Worm (Caenorhabditis elegans) whole organism, early embryonic: ENCODE measurements around the gene srd-47.

Experiments
- B0310.2 ChIP-seq: sonication (generic microtip); optimal IDR thresholded peaks from 2 replicates; lab custom pipeline; 2016; ENCODE audit warnings: mild to moderate bottlenecking, missing genetic modification characterization, missing compliant biosample characterization
- F13C5.2 ChIP-seq: sonication (generic microtip); optimal IDR thresholded peaks from 2 replicates; lab custom pipeline; 2017; ENCODE audit warnings: mild to moderate bottlenecking, missing genetic modification characterization, inconsistent platforms, missing compliant biosample characterization
- aly-1 ChIP-seq: sonication (generic microtip); optimal IDR thresholded peaks from 2 replicates; lab custom pipeline; 2016; ENCODE audit warnings: missing genetic modification characterization, missing compliant biosample characterization
- ama-1 ChIP-seq: fragments of 150-350 bp; optimal IDR thresholded peaks from 2 replicates; lab custom pipeline; 2014
- ceh-13 ChIP-seq: fragments of 200-800 bp; sonication (Bioruptor generic); optimal IDR thresholded peaks from 2 replicates; lab custom pipeline; 2018; ENCODE audit warnings: mild to moderate bottlenecking, missing genetic modification characterization, missing compliant biosample characterization
- ceh-36 ChIP-seq: sonication (generic microtip); optimal IDR thresholded peaks from 2 replicates; lab custom pipeline; 2016; ENCODE audit warnings: missing genetic modification characterization, inconsistent platforms, missing compliant biosample characterization
- ets-7 ChIP-seq: sonication (generic microtip); optimal IDR thresholded peaks from 2 replicates; lab custom pipeline; 2016; ENCODE audit warnings: missing genotype, missing genetic modification characterization, missing compliant biosample characterization
- flt-1 ChIP-seq: fragments of 200-800 bp; sonication (Bioruptor generic); IDR thresholded peaks from 2 replicates; pipeline ENCODE4 v1.3.6; 2022; ENCODE audit warnings: missing genetic modification characterization, missing compliant biosample characterization
- hmbx-1 ChIP-seq: sonication (generic microtip); optimal IDR thresholded peaks from 2 replicates; lab custom pipeline; 2016; ENCODE audit warnings: mild to moderate bottlenecking, missing genetic modification characterization, missing compliant biosample characterization
- hmg-4 ChIP-seq: fragments of 200-800 bp; sonication (Bioruptor generic); optimal IDR thresholded peaks from 2 replicates; lab custom pipeline; 2018; ENCODE audit warnings: mild to moderate bottlenecking, missing genetic modification characterization, missing compliant biosample characterization
- hnd-1 ChIP-seq: sonication (generic microtip); optimal IDR thresholded peaks from 2 replicates; lab custom pipeline; 2016; ENCODE audit warnings: missing genetic modification characterization, missing compliant biosample characterization
- pes-1 ChIP-seq: fragments of 200-800 bp; sonication (Bioruptor generic); IDR thresholded peaks from 2 replicates; pipeline ENCODE4 v1.3.6; 2022; ENCODE audit warnings: missing genetic modification reagents, missing genetic modification characterization, missing compliant biosample characterization
- scrt-1 ChIP-seq: fragments of 200-800 bp; sonication (Bioruptor generic); IDR thresholded peaks from 2 replicates; pipeline ENCODE4 v1.3.6; 2022; ENCODE audit warnings: missing genetic modification characterization, missing compliant biosample characterization
- sea-1 ChIP-seq: fragments of 200-800 bp; sonication (Bioruptor generic); conservative IDR thresholded peaks from 2 replicates; pipeline ENCODE4 v1.3.6; 2022; ENCODE audit warnings: missing genetic modification characterization, missing compliant biosample characterization
- tbx-11 ChIP-seq: fragments of 200-800 bp; sonication (Bioruptor generic); IDR thresholded peaks from 2 replicates; pipeline ENCODE4 v1.3.6; 2022; ENCODE audit warnings: missing genetic modification characterization, missing compliant biosample characterization
- tbx-37 ChIP-seq: fragments of 200-800 bp; sonication (Bioruptor generic); conservative IDR thresholded peaks from 2 replicates; pipeline ENCODE4 v1.3.6; 2022; ENCODE audit warnings: missing genetic modification reagents, missing genetic modification characterization, missing compliant biosample characterization
- tra-4 ChIP-seq: sonication (generic microtip); optimal IDR thresholded peaks from 2 replicates; lab custom pipeline; 2017; ENCODE audit warnings: missing genetic modification characterization, missing compliant biosample characterization

The srd-47 gene

ce11 chrX:12352872-12353271 is 19.4 kb downstream of the srd-47 start, which contains the start of gene F42F12.4:
Gene F42F12.4, minus strand, starts transcription at chrX:12352947.
- TF ChIP-seq tbx-37 (GFP tag; lab: Robert Waterston, UW) (no peak), ets-7 (tag; lab: Kevin White, UChicago) (no peak), hnd-1 (tag; lab: Kevin White, UChicago) (no peak), aly-1 (tag; lab: Kevin White, UChicago) (no peak), flt-1 (GFP tag; lab: Robert Waterston, UW) (no peak), pes-1 (GFP tag; lab: Robert Waterston, UW) (no peak), tra-4 (tag; lab: Kevin White, UChicago) (no peak), ceh-36 (no peak), F13C5.2 (tag; lab: Kevin White, UChicago) (no peak), scrt-1 (GFP tag; lab: Robert Waterston, UW) (no peak), B0310.2 (no peak), ceh-13 (GFP tag; lab: Kevin White, UChicago) (no peak), sea-1 (no peak), tbx-11 (GFP tag; lab: Robert Waterston, UW) (no peak), ama-1 (lab: Kevin White, UChicago) (no peak)

ce11 chrX:12356581-12356980 is 23.1 kb downstream of the srd-47 start, which contains the start of gene nspc-12:
Gene nspc-12, minus strand, starts transcription at chrX:12356681.
- TF ChIP-seq ets-7 (tag; lab: Kevin White, UChicago): no peak
- TF ChIP-seq hmg-4 (GFP tag; lab: Kevin White, UChicago): no peak
- no peak for TF ChIP-seq tbx-37 (GFP tag; lab: Robert Waterston, UW)
- no peak for TF ChIP-seq tbx-11 (GFP tag; lab: Robert Waterston, UW)
- TF ChIP-seq pes-1 (GFP tag; lab: Robert Waterston, UW): no peak
- TF ChIP-seq B0310.2: no peak
- no peak for TF ChIP-seq aly-1 (tag; lab: Kevin White, UChicago)
- no peak for TF ChIP-seq F13C5.2 (tag; lab: Kevin White, UChicago)

ce11 chrX:12357127-12357526 is 23.7 kb downstream of the srd-47 start, which contains the start of gene nspc-13:
Gene nspc-13, plus strand, starts transcription at chrX:12357427.
- no peak for TF ChIP-seq ceh-13 (GFP tag; lab: Kevin White, UChicago)
- no peak for TF ChIP-seq hmg-4 (GFP tag; lab: Kevin White, UChicago)
- TF ChIP-seq ceh-36: no peak

ce11 chrX:12358957-12359356 is 25.5 kb downstream of the srd-47 start, which contains the start of gene nspc-14:
Gene nspc-14, minus strand, starts transcription at chrX:12359057.
- TF ChIP-seq B0310.2 (no peak), ama-1 (lab: Kevin White, UChicago) (no peak), aly-1 (tag; lab: Kevin White, UChicago) (no peak), tra-4 (tag; lab: Kevin White, UChicago) (no peak), ceh-36 (no peak), pes-1 (GFP tag; lab: Robert Waterston, UW) (no peak), tbx-11 (GFP tag; lab: Robert Waterston, UW) (no peak), hnd-1 (tag; lab: Kevin White, UChicago) (no peak), hmbx-1 (tag; lab: Kevin White, UChicago) (no peak), F13C5.2 (tag; lab: Kevin White, UChicago) (no peak), ceh-13 (GFP tag; lab: Kevin White, UChicago) (no peak), tbx-37 (GFP tag; lab: Robert Waterston, UW) (no peak), hmg-4 (GFP tag; lab: Kevin White, UChicago) (no peak), ets-7 (tag; lab: Kevin White, UChicago) (no peak), flt-1 (GFP tag; lab: Robert Waterston, UW) (no peak), scrt-1 (GFP tag; lab: Robert Waterston, UW) (no peak), sea-1 (no peak)

- TF ChIP-seq ceh-13 (GFP tag; lab: Kevin White, UChicago) (no peak), F13C5.2 (tag; lab: Kevin White, UChicago) (no peak), tbx-11 (GFP tag; lab: Robert Waterston, UW) (no peak), hmg-4 (GFP tag; lab: Kevin White, UChicago) (no peak), hnd-1 (tag; lab: Kevin White, UChicago) (no peak), sea-1 (no peak), pes-1 (GFP tag; lab: Robert Waterston, UW) (no peak), flt-1 (GFP tag; lab: Robert Waterston, UW) (no peak), scrt-1 (GFP tag; lab: Robert Waterston, UW) (no peak), hmbx-1 (tag; lab: Kevin White, UChicago) (no peak), tra-4 (tag; lab: Kevin White, UChicago) (no peak), tbx-37 (GFP tag; lab: Robert Waterston, UW) (no peak), B0310.2 (no peak), aly-1 (tag; lab: Kevin White, UChicago) (no peak), ets-7 (tag; lab: Kevin White, UChicago) (no peak), ama-1 (lab: Kevin White, UChicago) (no peak), ceh-36 (no peak)
Observed at ce11 chrX:12360444-12360843, 27.0 kb downstream of the srd-47 start, which contains the start of the genes nspc-15 and F19H6.6. Gene nspc-15, plus strand, starts transcription at chrX:12360744. Gene F19H6.6, plus strand, starts transcription at chrX:12360827.

ce11 chrX:12362951-12363486 is 29.6 kb downstream of the srd-47 start:
- TF ChIP-seq F13C5.2 (tag; lab: Kevin White, UChicago): peak; percentile 49
- no peak for TF ChIP-seq flt-1 (GFP tag; lab: Robert Waterston, UW)

- no peak for TF ChIP-seq F13C5.2 (tag; lab: Kevin White, UChicago)
Observed at ce11 chrX:12364804-12365203, 31.4 kb downstream of the srd-47 start, which contains the start of gene F19H6.5. Gene F19H6.5, minus strand, starts transcription at chrX:12364904.
